Fruit fly (Drosophila melanogaster) whole organism, wandering third instar larva: ENCODE measurements around the gene CG15169.

Experiments used
- Dfd ChIP-seq: fragments of >200 bp; optimal IDR thresholded peaks from 2 replicates; lab custom pipeline; 2017; ENCODE audit warnings: missing biosample characterization, missing genetic modification characterization
- Hr78 ChIP-seq: fragments of >200 bp; optimal IDR thresholded peaks from 2 replicates; lab custom pipeline; 2017; ENCODE audit warnings: missing biosample characterization, missing genetic modification characterization
- Myc ChIP-seq: fragments of >200 bp; optimal IDR thresholded peaks from 2 replicates; lab custom pipeline; 2017
- OdsH ChIP-seq: fragments of 200-800 bp; sonication (Bioruptor generic); optimal IDR thresholded peaks from 2 replicates; lab custom pipeline; 2016; ENCODE audit warnings: missing biosample characterization, mild to moderate bottlenecking, missing genetic modification characterization
- Sp1 ChIP-seq: fragments of 200-800 bp; sonication (Bioruptor generic); optimal IDR thresholded peaks from 3 replicates; lab custom pipeline; 2019; ENCODE audit warnings: missing biosample characterization, mild to moderate bottlenecking, missing genetic modification characterization, moderate library complexity
- dmrt93B ChIP-seq: fragments of 200-800 bp; sonication (Bioruptor generic); optimal IDR thresholded peaks from 2 replicates; lab custom pipeline; 2018; ENCODE audit warnings: missing biosample characterization, mild to moderate bottlenecking, missing genetic modification characterization
- dsf ChIP-seq: sonication (Bioruptor generic); optimal IDR thresholded peaks from 2 replicates; lab custom pipeline; 2016; ENCODE audit warnings: missing biosample characterization, missing genetic modification characterization, borderline replicate concordance
- h ChIP-seq: fragments of 200-800 bp; sonication (Bioruptor generic); optimal IDR thresholded peaks from 3 replicates; lab custom pipeline; 2016; ENCODE audit warnings: missing biosample characterization, mild to moderate bottlenecking, missing genetic modification characterization
- pan ChIP-seq: fragments of >200 bp; optimal IDR thresholded peaks from 2 replicates; lab custom pipeline; 2017
- psq ChIP-seq: fragments of 200-800 bp; sonication (Bioruptor generic); optimal IDR thresholded peaks from 3 replicates; lab custom pipeline; 2017; ENCODE audit warnings: missing biosample characterization, mild to moderate bottlenecking, missing genetic modification characterization, moderate library complexity
- sage ChIP-seq: fragments of 200-800 bp; sonication (Bioruptor generic); optimal IDR thresholded peaks from 2 replicates; lab custom pipeline; 2016; ENCODE audit warnings: missing biosample characterization, mild to moderate bottlenecking, missing genetic modification characterization
- tai ChIP-seq: sonication (Bioruptor generic); optimal IDR thresholded peaks from 2 replicates; lab custom pipeline; 2016; ENCODE audit warnings: missing biosample characterization, missing genetic modification characterization
- woc ChIP-seq: sonication (Bioruptor generic); optimal IDR thresholded peaks from 2 replicates; lab custom pipeline; 2016; ENCODE audit warnings: missing biosample characterization, mild to moderate bottlenecking, missing genetic modification characterization

DNA sequence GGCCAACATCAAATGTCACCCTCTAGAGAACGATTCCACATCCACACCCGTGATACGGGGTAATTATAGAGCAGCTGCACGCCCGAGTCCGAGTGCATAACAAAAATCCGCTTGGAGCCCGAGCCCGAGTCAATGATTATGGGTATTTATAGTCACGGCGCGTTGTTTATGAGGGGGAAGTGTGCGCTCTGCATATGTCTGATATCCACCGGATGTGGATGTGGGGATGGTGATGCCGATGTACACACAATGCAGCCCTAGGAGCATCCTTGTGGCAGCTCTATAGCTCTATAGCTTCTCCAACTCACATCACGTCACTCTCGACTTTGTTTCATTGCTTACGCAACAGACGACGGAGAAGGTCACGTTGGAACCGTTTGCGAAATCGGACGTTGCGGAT lies 46.6 kb downstream of the CG15169 start:
- TF ChIP-seq dmrt93B (GFP tag; lab: Kevin White, UChicago): no peak
- no peak for TF ChIP-seq Sp1 (GFP tag; lab: Kevin White, UChicago)
- TF ChIP-seq OdsH: no peak
- TF ChIP-seq psq (GFP tag; lab: Kevin White, UChicago): no peak
- no peak for TF ChIP-seq Myc
- no peak for TF ChIP-seq h (GFP tag; lab: Kevin White, UChicago)
- TF ChIP-seq Dfd: no peak
- no peak for TF ChIP-seq pan (lab: Kevin White, UChicago)
- no peak for TF ChIP-seq dsf (GFP tag; lab: Kevin White, UChicago)
- no peak for TF ChIP-seq woc (GFP tag; lab: Kevin White, UChicago)
- no peak for TF ChIP-seq Hr78
- TF ChIP-seq tai: no peak
- TF ChIP-seq sage (GFP tag; lab: Kevin White, UChicago): no peak
